Worm (Caenorhabditis elegans) whole organism, late embryonic: Measurements from ENCODE around the gene srg-8.

ENCODE experiments used
- C38D4.7 ChIP-seq: fragments of 200-800 bp; sonication (Bioruptor generic); optimal IDR thresholded peaks from 2 replicates; lab custom pipeline; 2018; ENCODE audit warnings: mild to moderate bottlenecking, missing genetic modification characterization, moderate library complexity, missing compliant biosample characterization
- F13H6.1 ChIP-seq: sonication (generic microtip); optimal IDR thresholded peaks from 2 replicates; lab custom pipeline; 2016; ENCODE audit warnings: missing genetic modification characterization, missing compliant biosample characterization
- K02D7.2 ChIP-seq: sonication (generic microtip); optimal IDR thresholded peaks from 2 replicates; lab custom pipeline; 2017; ENCODE audit warnings: mild to moderate bottlenecking, missing genetic modification characterization, missing compliant biosample characterization
- T23F11.4 ChIP-seq: fragments of 200-800 bp; sonication (Bioruptor generic); optimal IDR thresholded peaks from 2 replicates; lab custom pipeline; 2018; ENCODE audit warnings: mild to moderate bottlenecking, missing genetic modification characterization, missing compliant biosample characterization
- ahr-1 ChIP-seq: sonication (generic microtip); optimal IDR thresholded peaks from 2 replicates; lab custom pipeline; 2016; ENCODE audit warnings: missing genetic modification characterization, missing compliant biosample characterization
- ama-1 ChIP-seq: fragments of 150-350 bp; optimal IDR thresholded peaks from 2 replicates; lab custom pipeline; 2014
- ceh-14 ChIP-seq: sonication (generic microtip); optimal IDR thresholded peaks from 2 replicates; lab custom pipeline; 2016; ENCODE audit warnings: missing genotype, missing genetic modification characterization, missing compliant biosample characterization
- ceh-19 ChIP-seq: fragments of 200-800 bp; sonication (Bioruptor generic); optimal IDR thresholded peaks from 2 replicates; lab custom pipeline; 2018; ENCODE audit warnings: mild to moderate bottlenecking, missing genetic modification characterization, missing compliant biosample characterization
- ceh-2 ChIP-seq: sonication (generic microtip); optimal IDR thresholded peaks from 2 replicates; lab custom pipeline; 2016; ENCODE audit warnings: missing genotype, missing genetic modification characterization, missing compliant biosample characterization
- ceh-30 ChIP-seq: fragments of 150-350 bp; optimal IDR thresholded peaks from 2 replicates; lab custom pipeline; 2014; ENCODE audit warnings: missing biosample characterization, missing genetic modification characterization
- ceh-34 ChIP-seq: sonication (generic microtip); optimal IDR thresholded peaks from 2 replicates; lab custom pipeline; 2016; ENCODE audit warnings: mild to moderate bottlenecking, missing genetic modification characterization, missing compliant biosample characterization
- ceh-45 ChIP-seq: fragments of 200-800 bp; sonication (Bioruptor generic); IDR thresholded peaks from 2 replicates; pipeline ENCODE4 v1.3.6; 2022; ENCODE audit warnings: missing genetic modification reagents, missing genetic modification characterization, missing compliant biosample characterization
- ceh-9 ChIP-seq: sonication (generic microtip); optimal IDR thresholded peaks from 2 replicates; lab custom pipeline; 2016; ENCODE audit warnings: mild to moderate bottlenecking, missing genetic modification characterization, inconsistent platforms, missing compliant biosample characterization
- che-1 ChIP-seq: sonication (generic microtip); optimal IDR thresholded peaks from 2 replicates; lab custom pipeline; 2016; ENCODE audit warnings: mild to moderate bottlenecking, missing genetic modification characterization, missing compliant biosample characterization
- elt-2 ChIP-seq: sonication (generic microtip); optimal IDR thresholded peaks from 2 replicates; lab custom pipeline; 2016; ENCODE audit warnings: missing genetic modification reagents, missing genetic modification characterization, missing compliant biosample characterization
- fkh-10 ChIP-seq: fragments of 150-350 bp; optimal IDR thresholded peaks from 2 replicates; lab custom pipeline; 2014; ENCODE audit warnings: missing biosample characterization, missing genetic modification reagents, missing genetic modification characterization
- fkh-6 ChIP-seq: sonication (generic microtip); optimal IDR thresholded peaks from 2 replicates; lab custom pipeline; 2016; ENCODE audit warnings: missing genetic modification characterization, missing compliant biosample characterization
- gmeb-2 ChIP-seq: sonication (generic microtip); optimal IDR thresholded peaks from 2 replicates; lab custom pipeline; 2016; ENCODE audit warnings: missing genetic modification characterization, inconsistent platforms, missing compliant biosample characterization
- hlh-30 ChIP-seq: sonication (generic microtip); optimal IDR thresholded peaks from 2 replicates; lab custom pipeline; 2017; ENCODE audit warnings: antibody characterized with exemption, missing genetic modification characterization, missing compliant biosample characterization; ENCODE audit not compliant: insufficient read depth
- hlh-6 ChIP-seq: sonication (generic microtip); optimal IDR thresholded peaks from 2 replicates; lab custom pipeline; 2016; ENCODE audit warnings: missing genotype, missing genetic modification characterization, missing compliant biosample characterization
- hlh-8 ChIP-seq: sonication (generic microtip); optimal IDR thresholded peaks from 2 replicates; lab custom pipeline; 2016; ENCODE audit warnings: missing genotype, missing genetic modification characterization, missing compliant biosample characterization
- lim-6 ChIP-seq: sonication (generic microtip); optimal IDR thresholded peaks from 2 replicates; lab custom pipeline; 2016; ENCODE audit warnings: missing genetic modification characterization, missing compliant biosample characterization
- mec-3 ChIP-seq: sonication (generic microtip); optimal IDR thresholded peaks from 2 replicates; lab custom pipeline; 2016; ENCODE audit warnings: borderline replicate concordance, missing genetic modification characterization, missing compliant biosample characterization
- nfya-1 ChIP-seq: sonication (generic microtip); optimal IDR thresholded peaks from 2 replicates; lab custom pipeline; 2017; ENCODE audit warnings: missing genetic modification characterization, mild to moderate bottlenecking, missing compliant biosample characterization, antibody characterized with exemption, moderate library complexity
- nhr-11 ChIP-seq: fragments of 150-350 bp; optimal IDR thresholded peaks from 2 replicates; lab custom pipeline; 2014; ENCODE audit warnings: missing biosample characterization, missing genetic modification characterization
- odd-2 ChIP-seq: sonication (generic microtip); optimal IDR thresholded peaks from 2 replicates; lab custom pipeline; 2017; ENCODE audit warnings: antibody characterized with exemption, mild to moderate bottlenecking, missing genetic modification characterization, missing compliant biosample characterization
- pag-3 ChIP-seq: sonication (generic microtip); optimal IDR thresholded peaks from 2 replicates; lab custom pipeline; 2016; ENCODE audit warnings: missing compliant biosample characterization, missing genetic modification characterization, borderline replicate concordance
- pax-1 ChIP-seq: fragments of 150-350 bp; optimal IDR thresholded peaks from 2 replicates; lab custom pipeline; 2014; ENCODE audit warnings: missing biosample characterization, missing genetic modification characterization
- ref-2 ChIP-seq: sonication (generic microtip); optimal IDR thresholded peaks from 2 replicates; lab custom pipeline; 2016; ENCODE audit warnings: missing genetic modification characterization, missing compliant biosample characterization
- rnt-1 ChIP-seq: sonication (generic microtip); optimal IDR thresholded peaks from 2 replicates; lab custom pipeline; 2016; ENCODE audit warnings: missing genetic modification characterization, missing compliant biosample characterization
- sox-4 ChIP-seq: sonication (generic microtip); optimal IDR thresholded peaks from 2 replicates; lab custom pipeline; 2017; ENCODE audit warnings: mild to moderate bottlenecking, missing genetic modification characterization, inconsistent platforms, missing compliant biosample characterization
- syd-9 ChIP-seq: sonication (generic microtip); optimal IDR thresholded peaks from 2 replicates; lab custom pipeline; 2016; ENCODE audit warnings: mild to moderate bottlenecking, missing genetic modification characterization, moderate library complexity, missing compliant biosample characterization
- tbx-7 ChIP-seq: sonication (generic microtip); optimal IDR thresholded peaks from 2 replicates; lab custom pipeline; 2016; ENCODE audit warnings: missing genotype, missing genetic modification characterization, missing compliant biosample characterization
- zip-5 ChIP-seq: sonication (generic microtip); optimal IDR thresholded peaks from 2 replicates; lab custom pipeline; 2016; ENCODE audit warnings: missing genetic modification characterization, missing compliant biosample characterization

srg-8 gene

ce11 chrIII:6215943-6216342, 38.7 kb downstream of the srg-8 start:
- TF ChIP-seq ceh-2 (tag; lab: Kevin White, UChicago), result no peak
- TF ChIP-seq syd-9 (tag; lab: Kevin White, UChicago), result no peak
- no peak for TF ChIP-seq ceh-34 (tag; lab: Kevin White, UChicago)
- no peak for TF ChIP-seq elt-2
- no peak for TF ChIP-seq ceh-30 (tag; lab: Kevin White, UChicago)
- TF ChIP-seq sox-4 (tag; lab: Kevin White, UChicago), result no peak

ce11 chrIII:6215476-6215875, 39.2 kb downstream of the srg-8 start, which contains the start of gene C23G10.11:
Gene C23G10.11, minus strand, starts transcription at chrIII:6215576.
- no peak for TF ChIP-seq pag-3 (tag; lab: Kevin White, UChicago)
- TF ChIP-seq hlh-8, result no peak
- TF ChIP-seq ceh-2 (tag; lab: Kevin White, UChicago), result no peak
- TF ChIP-seq che-1 (tag; lab: Kevin White, UChicago), result no peak
- TF ChIP-seq fkh-10 (GFP tag; lab: Kevin White, UChicago), result no peak
- TF ChIP-seq lim-6 (tag; lab: Kevin White, UChicago), result no peak
- TF ChIP-seq pax-1 (tag; lab: Kevin White, UChicago), result no peak
- TF ChIP-seq hlh-30, result no peak

ce11 chrIII:6213915-6214314, 40.7 kb downstream of the srg-8 start, which contains the start of gene C23G10.10:
Gene C23G10.10, minus strand, starts transcription at chrIII:6214015.
- TF ChIP-seq ref-2 (tag; lab: Kevin White, UChicago) (no peak), ahr-1 (tag; lab: Kevin White, UChicago) (no peak), T23F11.4 (GFP tag; lab: Kevin White, UChicago) (no peak), tbx-7 (tag; lab: Kevin White, UChicago) (no peak), ceh-14 (tag; lab: Kevin White, UChicago) (no peak), F13H6.1 (no peak), ceh-45 (GFP tag; lab: Robert Waterston, UW) (no peak), fkh-10 (GFP tag; lab: Kevin White, UChicago) (no peak), odd-2 (tag; lab: Kevin White, UChicago) (no peak), fkh-6 (no peak)

ce11 chrIII:6210215-6210822, 44.3 kb downstream of the srg-8 start:
- TF ChIP-seq ama-1 (lab: Kevin White, UChicago), result no peak

ce11 chrIII:6208984-6209383, 45.7 kb downstream of the srg-8 start, which contains the start of gene C23G10.1:
Gene C23G10.1, plus strand, starts transcription at chrIII:6209284.
- TF ChIP-seq hlh-6 (tag; lab: Kevin White, UChicago) (no peak), T23F11.4 (GFP tag; lab: Kevin White, UChicago) (no peak), nfya-1 (tag; lab: Kevin White, UChicago) (no peak), hlh-30 (no peak), pag-3 (tag; lab: Kevin White, UChicago) (no peak), nhr-11 (tag; lab: Kevin White, UChicago) (no peak), ceh-19 (GFP tag; lab: Kevin White, UChicago) (no peak), zip-5 (tag; lab: Kevin White, UChicago) (no peak), C38D4.7 (GFP tag; lab: Kevin White, UChicago) (no peak), ceh-9 (no peak), mec-3 (no peak), rnt-1 (tag; lab: Kevin White, UChicago) (no peak), gmeb-2 (tag; lab: Kevin White, UChicago) (no peak), K02D7.2 (no peak)
